Fruit fly (Drosophila melanogaster): ENCODE results near the gene amd.
A peak's percentile ranks its signal among the peaks of the same experiment; 100 is the strongest.

amd gene

DNA sequence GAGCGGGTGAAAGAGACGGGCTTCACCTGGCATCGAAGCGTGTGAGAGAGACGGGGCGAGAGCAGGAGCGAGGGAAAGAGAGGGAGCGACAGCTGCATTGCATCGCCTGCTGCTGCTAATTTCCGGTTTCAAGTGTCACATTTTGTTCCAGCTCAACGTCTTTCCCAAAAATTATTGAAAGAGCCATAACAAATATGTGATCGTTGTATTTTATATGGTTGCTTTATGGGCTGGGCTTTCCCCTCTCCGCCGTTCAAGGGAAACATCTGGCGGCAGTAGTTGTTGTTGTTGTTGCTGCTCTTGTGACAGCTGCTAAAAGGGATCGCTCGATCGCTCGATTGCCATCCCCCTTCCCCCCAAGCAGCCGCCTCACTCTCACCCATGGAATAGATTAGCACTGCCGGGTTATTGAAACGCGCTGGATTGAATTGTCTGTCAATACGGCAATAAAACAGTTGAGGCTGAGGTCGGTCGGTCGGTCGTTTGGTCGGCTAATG is 45.0 kb downstream of the amd start (continued):
- no peak for TF ChIP-seq CG17385 (GFP tag; optimal IDR thresholded peaks at IDR 0.05)
- no peak for TF ChIP-seq ems (GFP tag; optimal IDR thresholded peaks at IDR 0.05)
- TF ChIP-seq CG11696 (GFP tag; IDR thresholded peaks at IDR 0.05) = 0 out of 2 replicates have a peak, but pooled peaks have one; percentile 14
- TF ChIP-seq CG10209 (GFP tag; optimal IDR thresholded peaks at IDR 0.05) = peak; percentile 80
- TF ChIP-seq jing (GFP tag; optimal IDR thresholded peaks at IDR 0.05) = no peak
- no peak for TF ChIP-seq Lim3 (GFP tag; IDR thresholded peaks at IDR 0.05)
- peak; percentile 28 for TF ChIP-seq CG5180 (GFP tag; optimal IDR thresholded peaks at IDR 0.05)
- TF ChIP-seq Hand (GFP tag; optimal IDR thresholded peaks at IDR 0.05) = no peak
- TF ChIP-seq bab2 (GFP tag; optimal IDR thresholded peaks at IDR 0.05) = no peak
- peak; percentile 44 for TF ChIP-seq zen (tag; optimal IDR thresholded peaks at IDR 0.05)
- no peak for TF ChIP-seq Dbx (GFP tag; IDR thresholded peaks at IDR 0.05)
- no peak for TF ChIP-seq zen2 (GFP tag; IDR thresholded peaks at IDR 0.05; ENCODE audit: partially characterized antibody)
- TF ChIP-seq eve (GFP tag; optimal IDR thresholded peaks at IDR 0.05) = no peak
- no peak for TF ChIP-seq CG7786 (GFP tag; optimal IDR thresholded peaks at IDR 0.05)
- TF ChIP-seq pnt (GFP tag; optimal IDR thresholded peaks at IDR 0.05) = no peak
- no peak for TF ChIP-seq CG17186 (GFP tag; optimal IDR thresholded peaks at IDR 0.05)
- TF ChIP-seq tup (GFP tag; optimal IDR thresholded peaks at IDR 0.05) = no peak
- 0 out of 3 replicates have a peak, but pooled peaks have one; percentile 22 for TF ChIP-seq ase (GFP tag; IDR thresholded peaks at IDR 0.05)
- no peak for TF ChIP-seq CG10147 (GFP tag; optimal IDR thresholded peaks at IDR 0.05)
- TF ChIP-seq sqz (GFP tag; optimal IDR thresholded peaks at IDR 0.05) = no peak
- TF ChIP-seq ab (GFP tag; optimal IDR thresholded peaks at IDR 0.05) = no peak
- TF ChIP-seq Dref (GFP tag; IDR thresholded peaks at IDR 0.05) = no peak
- TF ChIP-seq abd-A (tag; optimal IDR thresholded peaks at IDR 0.05) = peak; percentile 78
- peak; percentile 78; the same call in 1 of the 4 replicates for TF ChIP-seq chinmo (GFP tag; IDR thresholded peaks at IDR 0.05; ENCODE audit: partially characterized antibody)
- no peak for TF ChIP-seq CG12219 (GFP tag; optimal IDR thresholded peaks at IDR 0.05)
- TF ChIP-seq amos (GFP tag; IDR thresholded peaks at IDR 0.05; ENCODE audit: partially characterized antibody) = no peak
- TF ChIP-seq CG9727 (GFP tag; optimal IDR thresholded peaks at IDR 0.05) = peak; percentile 50
- no peak for TF ChIP-seq onecut (GFP tag; IDR thresholded peaks at IDR 0.05)
- no peak for TF ChIP-seq MBD-R2 (GFP tag; IDR thresholded peaks at IDR 0.05)
- no peak for TF ChIP-seq CG31365 (tag; optimal IDR thresholded peaks at IDR 0.05)
- no peak for TF ChIP-seq Nf-YA (GFP tag; IDR thresholded peaks at IDR 0.05)
- peak; percentile 27 for TF ChIP-seq CG6254 (GFP tag; optimal IDR thresholded peaks at IDR 0.05)
- no peak for TF ChIP-seq her (GFP tag; optimal IDR thresholded peaks at IDR 0.05)
- no peak for TF ChIP-seq CG7928 (GFP tag; optimal IDR thresholded peaks at IDR 0.05)
- no peak for TF ChIP-seq sens-2 (GFP tag; IDR thresholded peaks at IDR 0.05)
- TF ChIP-seq aop (GFP tag; IDR thresholded peaks at IDR 0.05) = 0 out of 2 replicates have a peak, but pooled peaks have one; percentile 59
- TF ChIP-seq CG4360 (GFP tag; IDR thresholded peaks at IDR 0.05) = peak; percentile 99
- no peak for TF ChIP-seq CG6175 (GFP tag; IDR thresholded peaks at IDR 0.05)
- no peak for TF ChIP-seq Usf (GFP tag; optimal IDR thresholded peaks at IDR 0.05)
- TF ChIP-seq sc (optimal IDR thresholded peaks at IDR 0.05) = no peak
- TF ChIP-seq sc (GFP tag; optimal IDR thresholded peaks at IDR 0.05) = peak; percentile 40
- TF ChIP-seq CG7963 (GFP tag; IDR thresholded peaks at IDR 0.05; ENCODE audit: partially characterized antibody) = no peak
- TF ChIP-seq CG12104 (GFP tag; optimal IDR thresholded peaks at IDR 0.05) = no peak
- no peak for TF ChIP-seq grau (tag; optimal IDR thresholded peaks at IDR 0.05)
- TF ChIP-seq Opbp (GFP tag; IDR thresholded peaks at IDR 0.05; ENCODE audit: partially characterized antibody) = no peak
- TF ChIP-seq CG14667 (GFP tag; IDR thresholded peaks at IDR 0.05) = no peak
- no peak for TF ChIP-seq CG6854 (GFP tag; optimal IDR thresholded peaks at IDR 0.05)
- TF ChIP-seq CG17912 (GFP tag; optimal IDR thresholded peaks at IDR 0.05) = no peak
- no peak for TF ChIP-seq GATAe (GFP tag; conservative IDR thresholded peaks at IDR 0.05)
- 0 out of 3 replicates have a peak, but pooled peaks have one; percentile 26 for TF ChIP-seq ci (GFP tag; IDR thresholded peaks at IDR 0.05)
- TF ChIP-seq CG32767 (GFP tag; IDR thresholded peaks at IDR 0.05) = 0 out of 2 replicates have a peak, but pooled peaks have one; percentile 16
